Worm (Caenorhabditis elegans): Measurements from ENCODE around the gene efhd-1.

Gene efhd-1

DNA sequence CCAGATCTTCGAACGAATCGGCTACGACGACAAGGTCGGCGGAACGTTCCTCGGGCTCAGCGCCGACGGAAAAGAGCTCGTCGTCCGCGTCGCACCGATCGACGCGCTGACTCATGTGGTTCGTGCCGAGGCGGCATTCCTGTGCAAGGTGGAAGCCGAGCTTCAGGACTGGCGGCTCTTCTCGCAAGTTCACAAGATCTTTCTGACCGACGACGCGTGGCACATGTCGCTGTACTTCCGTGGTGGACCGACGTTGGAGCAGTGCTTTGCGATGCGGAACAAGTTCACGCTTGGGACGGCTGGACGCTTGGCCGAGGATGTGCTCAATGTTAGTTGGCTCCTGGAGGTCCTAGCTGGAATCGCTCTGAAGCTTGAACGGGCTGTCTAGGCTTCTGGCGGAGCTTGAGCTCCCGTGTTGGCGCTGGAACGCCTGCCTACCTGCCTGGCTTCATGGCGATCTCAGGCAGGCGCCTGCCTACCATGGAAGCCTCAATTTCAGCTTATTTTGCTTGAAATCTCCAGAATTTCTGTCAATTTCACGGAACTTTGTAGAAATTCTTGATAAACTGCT, 39.7 kb upstream of the efhd-1 start:
- TF ChIP-seq ceh-22 (tag; optimal IDR thresholded peaks at IDR 0.05), result no peak
- no peak for TF ChIP-seq npax-4 (tag; optimal IDR thresholded peaks at IDR 0.05)
- no peak for TF ChIP-seq K09A11.1 (tag; optimal IDR thresholded peaks at IDR 0.05; ENCODE audit: insufficient read depth)
- no peak for TF ChIP-seq lin-11 (tag; optimal IDR thresholded peaks at IDR 0.05)
- no peak for TF ChIP-seq hlh-15 (tag; optimal IDR thresholded peaks at IDR 0.05)
- TF ChIP-seq pag-3 (tag; optimal IDR thresholded peaks at IDR 0.05; ENCODE audit: borderline replicate concordance), result no peak
- no peak for TF ChIP-seq sox-2 (GFP tag; IDR thresholded peaks at IDR 0.05)
- no peak for TF ChIP-seq zip-5 (tag; optimal IDR thresholded peaks at IDR 0.05)

DNA sequence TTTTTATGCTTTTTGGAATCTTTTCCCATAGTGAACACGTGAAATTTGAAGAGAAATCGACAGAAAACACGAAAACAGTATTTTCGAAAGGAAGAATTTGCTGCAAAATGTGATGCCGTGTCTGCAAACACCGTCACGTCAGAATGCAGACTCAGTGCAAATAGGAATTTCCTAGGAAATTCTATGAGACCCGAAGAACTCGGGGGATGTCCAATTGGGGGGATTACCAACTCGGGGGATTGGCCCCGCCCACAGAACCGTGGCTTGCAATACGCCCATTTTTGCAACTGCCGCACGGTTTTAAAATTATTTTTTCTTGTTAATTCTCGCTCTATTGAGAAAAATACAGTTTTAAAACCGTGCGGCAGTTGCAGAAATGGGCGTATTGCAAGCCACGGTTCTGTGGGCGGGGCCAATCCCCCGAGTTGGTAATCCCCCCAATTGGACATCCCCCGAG, 36.5 kb upstream of the efhd-1 start, which contains the start of gene cacn-1:
TSS of gene cacn-1 (minus strand) at position 51 of the 457 bp plus-strand sequence.
- TF ChIP-seq nfya-1 (tag; optimal IDR thresholded peaks at IDR 0.05) (peak; percentile 29), ceh-2 (tag; optimal IDR thresholded peaks at IDR 0.05) (peak; percentile 52), ceh-14 (tag; optimal IDR thresholded peaks at IDR 0.05) (peak; percentile 4), ceh-31 (tag; optimal IDR thresholded peaks at IDR 0.05) (peak; percentile 72), tbx-2 (tag; optimal IDR thresholded peaks at IDR 0.05) (peak; percentile 53), C08G9.2 (tag; optimal IDR thresholded peaks at IDR 0.05) (peak; percentile 41)

DNA sequence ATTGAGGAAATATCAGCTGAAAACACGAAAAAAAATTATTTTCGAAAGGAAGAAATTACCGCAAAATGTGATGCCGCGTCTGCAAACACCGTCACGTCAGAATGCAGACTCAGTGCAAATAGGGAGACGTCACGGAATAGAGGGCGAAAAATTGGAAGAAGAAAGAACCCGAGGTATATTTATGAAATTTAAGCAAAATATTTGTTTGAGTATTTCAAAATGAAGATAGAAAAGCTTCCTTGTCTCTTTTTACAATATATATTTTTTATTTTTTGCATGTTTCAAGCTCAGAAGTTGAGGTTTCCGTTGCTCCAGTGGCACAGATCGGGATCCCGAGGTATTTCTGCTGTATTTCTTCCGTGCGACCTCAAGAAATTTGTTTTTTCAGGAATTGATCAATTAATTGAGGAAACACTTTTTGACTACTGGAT, 34.8 kb upstream of the efhd-1 start, which contains the start of gene W03H9.2:
TSS of gene W03H9.2 (minus strand) at position 32 of the 431 bp plus-strand sequence.
- TF ChIP-seq nhr-232 (tag; optimal IDR thresholded peaks at IDR 0.05) (peak; percentile 13), ceh-6 (GFP tag; optimal IDR thresholded peaks at IDR 0.05) (no peak), zip-5 (tag; optimal IDR thresholded peaks at IDR 0.05) (peak; percentile 98), ref-2 (tag; optimal IDR thresholded peaks at IDR 0.05) (peak; percentile 92), K09A11.1 (tag; optimal IDR thresholded peaks at IDR 0.05; ENCODE audit: insufficient read depth) (no peak), Y22D7AL.16 (tag; optimal IDR thresholded peaks at IDR 0.05) (no peak), dmd-4 (tag; optimal IDR thresholded peaks at IDR 0.05; ENCODE audit: borderline replicate concordance) (peak; percentile 62), dve-1 (tag; optimal IDR thresholded peaks at IDR 0.05) (no peak), fkh-10 (GFP tag; optimal IDR thresholded peaks at IDR 0.05) (no peak), ahr-1 (tag; optimal IDR thresholded peaks at IDR 0.05) (peak; percentile 94), T23F11.4 (GFP tag; optimal IDR thresholded peaks at IDR 0.05) (peak; percentile 33), eyg-1 (tag; optimal IDR thresholded peaks at IDR 0.05) (peak; percentile 29), pag-3 (tag; optimal IDR thresholded peaks at IDR 0.05; ENCODE audit: borderline replicate concordance) (peak; percentile 29), ceh-30 (tag; optimal IDR thresholded peaks at IDR 0.05) (no peak), ceh-31 (tag; optimal IDR thresholded peaks at IDR 0.05) (peak; percentile 98), pat-9 (tag; optimal IDR thresholded peaks at IDR 0.05) (no peak), ceh-45 (GFP tag; IDR thresholded peaks at IDR 0.05) (no peak), nfya-1 (tag; optimal IDR thresholded peaks at IDR 0.05) (peak; percentile 16), sox-2 (GFP tag; IDR thresholded peaks at IDR 0.05) (no peak), pqm-1 (tag; optimal IDR thresholded peaks at IDR 0.05) (peak; percentile 78), K02D7.2 (tag; optimal IDR thresholded peaks at IDR 0.05) (peak; percentile 55), hlh-15 (tag; optimal IDR thresholded peaks at IDR 0.05) (peak; percentile 83), pha-4 (tag; optimal IDR thresholded peaks at IDR 0.05) (no peak), npax-4 (tag; optimal IDR thresholded peaks at IDR 0.05) (peak; percentile 31), sox-4 (tag; optimal IDR thresholded peaks at IDR 0.05) (peak; percentile 14), elt-4 (tag; optimal IDR thresholded peaks at IDR 0.05) (peak; percentile 5), ztf-16 (tag; optimal IDR thresholded peaks at IDR 0.05) (peak; percentile 84), rnt-1 (tag; optimal IDR thresholded peaks at IDR 0.05) (peak; percentile 86), hlh-8 (tag; optimal IDR thresholded peaks at IDR 0.05) (peak; percentile 96), unc-86 (tag; optimal IDR thresholded peaks at IDR 0.05) (peak; percentile 76), lim-6 (tag; optimal IDR thresholded peaks at IDR 0.05) (peak; percentile 93), madf-2 (tag; optimal IDR thresholded peaks at IDR 0.05) (peak; percentile 65), mec-3 (tag; optimal IDR thresholded peaks at IDR 0.05; ENCODE audit: borderline replicate concordance) (peak; percentile 50), F13H6.1 (tag; optimal IDR thresholded peaks at IDR 0.05) (peak; percentile 82), pros-1 (tag; optimal IDR thresholded peaks at IDR 0.05) (no peak), fax-1 (tag; optimal IDR thresholded peaks at IDR 0.05) (peak; percentile 96), fkh-6 (tag; optimal IDR thresholded peaks at IDR 0.05) (peak; percentile 75), nhr-11 (tag; optimal IDR thresholded peaks at IDR 0.05) (no peak), ceh-18 (tag; optimal IDR thresholded peaks at IDR 0.05) (peak; percentile 25), che-1 (tag; optimal IDR thresholded peaks at IDR 0.05) (peak; percentile 67), C38D4.7 (GFP tag; optimal IDR thresholded peaks at IDR 0.05) (peak; percentile 41)

Measured in whole organism, late embryonic.